Fruit fly (Drosophila melanogaster): ENCODE measurements around the gene Ocho.

Ocho gene

dm6 chr3L:14977536-14978495, 3.2 kb downstream of the Ocho start (continued):
- TF ChIP-seq Pdp1 (GFP tag; optimal IDR thresholded peaks at IDR 0.05) = peak in 1 of 2 experiments; percentile 48
- TF ChIP-seq kay (GFP tag; optimal IDR thresholded peaks at IDR 0.05) = no peak
- TF ChIP-seq slbo (GFP tag; IDR thresholded peaks at IDR 0.05) = no peak
- no peak; the same call in 1 of the 2 replicates for TF ChIP-seq Awh (GFP tag; IDR thresholded peaks at IDR 0.05)
- peak; percentile 46 for TF ChIP-seq CG17568 (GFP tag; optimal IDR thresholded peaks at IDR 0.05)
- no peak for TF ChIP-seq CG11456 (GFP tag; IDR thresholded peaks at IDR 0.05)
- TF ChIP-seq slp2 (GFP tag; optimal IDR thresholded peaks at IDR 0.05) = peak; percentile 60
- no peak for TF ChIP-seq Dek (tag; optimal IDR thresholded peaks at IDR 0.05)
- TF ChIP-seq CG34376 (GFP tag; optimal IDR thresholded peaks at IDR 0.05) = peak; percentile 46
- peak; percentile 42 for TF ChIP-seq CG8924 (tag; optimal IDR thresholded peaks at IDR 0.05)
- peak; percentile 29 for TF ChIP-seq mirr (GFP tag; optimal IDR thresholded peaks at IDR 0.05)
- TF ChIP-seq CG9727 (GFP tag; optimal IDR thresholded peaks at IDR 0.05) = peak; percentile 82
- no peak for TF ChIP-seq CG4328 (GFP tag; optimal IDR thresholded peaks at IDR 0.05)
- peak; percentile 46 for TF ChIP-seq dmrt99B (tag; optimal IDR thresholded peaks at IDR 0.05)
- TF ChIP-seq CG1233 (GFP tag; optimal IDR thresholded peaks at IDR 0.05) = peak; percentile 30
- no peak for TF ChIP-seq Dad (GFP tag; optimal IDR thresholded peaks at IDR 0.05)
- peak; percentile 92 for TF ChIP-seq zf30C (GFP tag; optimal IDR thresholded peaks at IDR 0.05)
- TF ChIP-seq inv (GFP tag; IDR thresholded peaks at IDR 0.05; ENCODE audit: partially characterized antibody) = no peak
- peak; percentile 41; the same call in 1 of the 2 replicates for TF ChIP-seq amos (GFP tag; IDR thresholded peaks at IDR 0.05; ENCODE audit: partially characterized antibody)
- peak; percentile 63 for TF ChIP-seq CG2678 (tag; optimal IDR thresholded peaks at IDR 0.05)
- TF ChIP-seq gsb (GFP tag; IDR thresholded peaks at IDR 0.05) = no peak
- peak; percentile 60; the same call in 1 of the 2 replicates for TF ChIP-seq sna (GFP tag; IDR thresholded peaks at IDR 0.05; ENCODE audit: partially characterized antibody)
- TF ChIP-seq CG14441 (GFP tag; IDR thresholded peaks at IDR 0.05) = peak; percentile 12; the same call in 1 of the 2 replicates
- no peak for TF ChIP-seq CTCF (GFP tag; optimal IDR thresholded peaks at IDR 0.05)
- TF ChIP-seq peb (GFP tag; IDR thresholded peaks at IDR 0.05) = no peak
- TF ChIP-seq CG2875 (GFP tag; optimal IDR thresholded peaks at IDR 0.05) = peak; percentile 23
- TF ChIP-seq ato (GFP tag; IDR thresholded peaks at IDR 0.05; ENCODE audit: partially characterized antibody) = peak; percentile 38; the same call in 1 of the 2 replicates
- TF ChIP-seq CG15479 (GFP tag; optimal IDR thresholded peaks at IDR 0.05) = peak; percentile 91
- no peak for TF ChIP-seq pb (GFP tag; optimal IDR thresholded peaks at IDR 0.05)
- peak; percentile 78 for TF ChIP-seq dmrt11E (tag; optimal IDR thresholded peaks at IDR 0.05)
- peak; percentile 5 for TF ChIP-seq ind (GFP tag; optimal IDR thresholded peaks at IDR 0.05)
- peak; percentile 58; the same call in 1 of the 2 replicates for TF ChIP-seq Bgb (GFP tag; IDR thresholded peaks at IDR 0.05; ENCODE audit: partially characterized antibody)
- peak; percentile 59 for TF ChIP-seq odd (GFP tag; optimal IDR thresholded peaks at IDR 0.05)
- peak; percentile 58 to 63 for TF ChIP-seq Trl (optimal IDR thresholded peaks at IDR 0.05)
- no peak for TF ChIP-seq Trl (GFP tag; optimal IDR thresholded peaks at IDR 0.05)
- TF ChIP-seq Hr39 (optimal IDR thresholded peaks at IDR 0.05) = no peak
- TF ChIP-seq nom (GFP tag; optimal IDR thresholded peaks at IDR 0.05) = peak; percentile 17
- no peak for TF ChIP-seq CG1647 (GFP tag; optimal IDR thresholded peaks at IDR 0.05)
- TF ChIP-seq CG8944 (GFP tag; optimal IDR thresholded peaks at IDR 0.05) = peak; percentile 42
- TF ChIP-seq dm (GFP tag; optimal IDR thresholded peaks at IDR 0.05) = no peak
- TF ChIP-seq gsb-n (tag; optimal IDR thresholded peaks at IDR 0.05) = no peak
- TF ChIP-seq CG7745 (tag; optimal IDR thresholded peaks at IDR 0.05) = no peak
- peak; percentile 42 for TF ChIP-seq psq (GFP tag; optimal IDR thresholded peaks at IDR 0.05)
- no peak for TF ChIP-seq sd (tag; optimal IDR thresholded peaks at IDR 0.05)
- peak; percentile 33 for TF ChIP-seq HmgZ (tag; optimal IDR thresholded peaks at IDR 0.05)
- TF ChIP-seq pzg (GFP tag; optimal IDR thresholded peaks at IDR 0.05) = no peak
- TF ChIP-seq CG10543 (GFP tag; optimal IDR thresholded peaks at IDR 0.05) = peak; percentile 81
- TF ChIP-seq Lim3 (GFP tag; IDR thresholded peaks at IDR 0.05) = no peak
- no peak for TF ChIP-seq her (GFP tag; optimal IDR thresholded peaks at IDR 0.05)
